Fruit fly (Drosophila melanogaster): ENCODE data around the gene Spindly.

Spindly gene

DNA sequence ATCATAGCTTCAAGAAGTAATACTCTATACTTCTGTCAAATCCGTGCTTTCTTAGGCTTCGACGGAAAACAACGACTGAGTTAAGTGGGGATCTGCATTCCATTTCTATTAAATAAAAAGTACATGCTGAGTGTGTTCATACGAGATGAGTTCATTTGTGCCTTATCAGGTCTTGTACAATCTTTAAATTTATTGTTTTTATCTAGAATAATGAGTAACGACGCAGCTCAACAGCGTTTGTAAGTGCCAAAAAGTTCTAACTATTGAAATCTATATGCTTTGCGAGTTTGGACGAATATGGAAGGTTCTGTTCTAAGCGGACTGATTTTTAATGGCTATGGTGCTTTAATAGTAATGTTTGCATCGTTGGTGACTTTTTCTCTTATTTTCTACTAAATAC is 6.2 kb downstream of the Spindly start, which contains the start of gene Sr-CIV:
Gene Sr-CIV (minus strand): TSS at position 101 of the 400 bp plus-strand sequence.
- TF ChIP-seq Doc3 (GFP tag; IDR thresholded peaks at IDR 0.05; ENCODE audit: partially characterized antibody): no peak
- TF ChIP-seq Ets65A (GFP tag): peak; percentile 28

DNA sequence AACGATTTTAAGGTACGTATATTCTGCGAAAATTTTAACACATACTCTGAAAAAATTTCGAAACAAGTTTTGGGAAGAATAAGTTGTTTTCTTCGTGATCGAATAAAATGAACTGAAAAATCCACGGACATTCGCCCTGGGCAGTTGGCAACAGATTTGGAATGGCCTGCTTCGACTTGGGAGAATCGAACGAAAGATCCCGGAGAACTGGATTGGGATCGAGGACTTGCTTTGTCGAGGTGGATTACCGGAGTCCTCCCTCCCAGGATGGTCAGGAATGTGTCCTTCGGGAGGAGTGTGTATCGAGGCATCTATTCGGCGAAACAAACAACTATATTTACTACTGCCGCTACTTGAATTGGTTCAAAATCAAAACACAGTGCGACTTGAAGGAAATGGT is 10.6 kb downstream of the Spindly start, which contains the start of the genes CG3213 and CG8851:
Gene CG3213 (minus strand): TSS at position 101 of the 400 bp plus-strand sequence.
Gene CG8851 (plus strand): TSS at position 127 of the 400 bp plus-strand sequence.
- TF ChIP-seq bigmax (GFP tag; optimal IDR thresholded peaks at IDR 0.05) (no peak), kni (GFP tag; optimal IDR thresholded peaks at IDR 0.05) (no peak), NFAT (GFP tag; IDR thresholded peaks at IDR 0.05) (no peak), Fer3 (tag; optimal IDR thresholded peaks at IDR 0.05) (no peak), mld (GFP tag; IDR thresholded peaks at IDR 0.05; ENCODE audit: partially characterized antibody) (no peak), toy (GFP tag; IDR thresholded peaks at IDR 0.05) (no peak), Usf (GFP tag; optimal IDR thresholded peaks at IDR 0.05) (no peak), usp (GFP tag; optimal IDR thresholded peaks at IDR 0.05) (no peak), CG4820 (GFP tag; optimal IDR thresholded peaks at IDR 0.05) (no peak), Tbp (GFP tag; optimal IDR thresholded peaks at IDR 0.05) (no peak), CG31365 (tag; optimal IDR thresholded peaks at IDR 0.05) (no peak), nerfin-1 (tag; optimal IDR thresholded peaks at IDR 0.05) (no peak), ash1 (GFP tag; optimal IDR thresholded peaks at IDR 0.05) (no peak), dysf (GFP tag; IDR thresholded peaks at IDR 0.05) (no peak), br (optimal IDR thresholded peaks at IDR 0.05) (no peak), en (GFP tag; optimal IDR thresholded peaks at IDR 0.05) (no peak), vnd (GFP tag; IDR thresholded peaks at IDR 0.05; ENCODE audit: partially characterized antibody) (no peak), CG4424 (GFP tag; optimal IDR thresholded peaks at IDR 0.05) (no peak), lmd (GFP tag; IDR thresholded peaks at IDR 0.05) (no peak), twi (tag; optimal IDR thresholded peaks at IDR 0.05) (no peak)

- TF ChIP-seq CG8359 (GFP tag; optimal IDR thresholded peaks at IDR 0.05; ENCODE audit: borderline replicate concordance): no peak
- TF ChIP-seq z (GFP tag; IDR thresholded peaks at IDR 0.05): no peak
- no peak for TF ChIP-seq en (GFP tag; optimal IDR thresholded peaks at IDR 0.05)
- no peak for TF ChIP-seq HHEX (GFP tag; optimal IDR thresholded peaks at IDR 0.05)
- TF ChIP-seq Scr (GFP tag; IDR thresholded peaks at IDR 0.05; ENCODE audit: partially characterized antibody): 0 out of 2 replicates have a peak, but pooled peaks have one; percentile 24
- no peak for TF ChIP-seq CG14860 (GFP tag; IDR thresholded peaks at IDR 0.05; ENCODE audit: partially characterized antibody)
- TF ChIP-seq lilli (GFP tag; optimal IDR thresholded peaks at IDR 0.05): no peak
- peak; percentile 61 for TF ChIP-seq MBD-R2 (GFP tag; IDR thresholded peaks at IDR 0.05)
- TF ChIP-seq BEAF-32 (GFP tag; optimal IDR thresholded peaks at IDR 0.05): peak; percentile 24
- TF ChIP-seq CG10979 (tag; optimal IDR thresholded peaks at IDR 0.05): no peak
- TF ChIP-seq lmd (GFP tag; IDR thresholded peaks at IDR 0.05): no peak
- TF ChIP-seq pros (GFP tag; optimal IDR thresholded peaks at IDR 0.05): no peak
- TF ChIP-seq CG17186 (GFP tag; optimal IDR thresholded peaks at IDR 0.05): peak; percentile 16
- TF ChIP-seq CG3407 (GFP tag; optimal IDR thresholded peaks at IDR 0.05): no peak
- TF ChIP-seq Tbp (GFP tag; optimal IDR thresholded peaks at IDR 0.05): no peak
- TF ChIP-seq pzg (GFP tag; optimal IDR thresholded peaks at IDR 0.05): peak; percentile 40
- no peak for TF ChIP-seq grau (tag; optimal IDR thresholded peaks at IDR 0.05)
- peak; percentile 11 for TF ChIP-seq CG8924 (tag; optimal IDR thresholded peaks at IDR 0.05)
- TF ChIP-seq CG12219 (GFP tag; optimal IDR thresholded peaks at IDR 0.05): no peak
- no peak for TF ChIP-seq Doc3 (GFP tag; IDR thresholded peaks at IDR 0.05; ENCODE audit: partially characterized antibody)
- TF ChIP-seq shn (GFP tag; optimal IDR thresholded peaks at IDR 0.05): no peak
- TF ChIP-seq Nf-YB (GFP tag; optimal IDR thresholded peaks at IDR 0.05): no peak
- peak; percentile 24 for TF ChIP-seq CG2116 (GFP tag; optimal IDR thresholded peaks at IDR 0.05)
- no peak for TF ChIP-seq HLHmδ (GFP tag; optimal IDR thresholded peaks at IDR 0.05)
- TF ChIP-seq CG18262 (tag; optimal IDR thresholded peaks at IDR 0.05): no peak
- no peak for TF ChIP-seq Sry-δ (GFP tag; optimal IDR thresholded peaks at IDR 0.05)
- no peak for TF ChIP-seq Bgb (GFP tag; IDR thresholded peaks at IDR 0.05; ENCODE audit: partially characterized antibody)
- TF ChIP-seq nerfin-2 (GFP tag; IDR thresholded peaks at IDR 0.05; ENCODE audit: partially characterized antibody): no peak
- TF ChIP-seq Deaf1 (tag; optimal IDR thresholded peaks at IDR 0.05): no peak
These were observed 15.4 kb downstream of the Spindly start, which contains the start of the genes LeuRS and CG17593 for dm6 chr2L:3514569-3515191. Gene LeuRS (minus strand): TSS chr2L:3514656. Gene CG17593 (plus strand): TSS chr2L:3514872.

Data from whole organism, embryonic.